Worm (Caenorhabditis elegans) whole organism, dauer: Measurements from ENCODE around the gene wbp-11.

Experiments
- unc-62 ChIP-seq: sonication (generic microtip); optimal IDR thresholded peaks from 2 replicates; lab custom pipeline; 2017; ENCODE audit warnings: missing biosample characterization, missing genetic modification reagents, missing genetic modification characterization

Gene wbp-11

ce11 chrII:10204428-10205049 lies 31.8 kb downstream of the wbp-11 start:
- no peak for TF ChIP-seq unc-62 (GFP tag; lab: Kevin White, UChicago)

- TF ChIP-seq unc-62 (GFP tag; lab: Kevin White, UChicago), result no peak
Measured at ce11 chrII:10206425-10206824, 33.7 kb downstream of the wbp-11 start, which contains the start of gene T01E8.1. T01E8.1 (plus strand) TSS chrII:10206725.

- TF ChIP-seq unc-62 (GFP tag; lab: Kevin White, UChicago), result no peak
Measured at ce11 chrII:10218171-10218570, 45.4 kb downstream of the wbp-11 start, which contains the start of gene ref-1. ref-1 (plus strand) TSS chrII:10218471.

- TF ChIP-seq unc-62 (GFP tag; lab: Kevin White, UChicago), result no peak
Measured at ce11 chrII:10220631-10221030, 47.9 kb downstream of the wbp-11 start.

DNA sequence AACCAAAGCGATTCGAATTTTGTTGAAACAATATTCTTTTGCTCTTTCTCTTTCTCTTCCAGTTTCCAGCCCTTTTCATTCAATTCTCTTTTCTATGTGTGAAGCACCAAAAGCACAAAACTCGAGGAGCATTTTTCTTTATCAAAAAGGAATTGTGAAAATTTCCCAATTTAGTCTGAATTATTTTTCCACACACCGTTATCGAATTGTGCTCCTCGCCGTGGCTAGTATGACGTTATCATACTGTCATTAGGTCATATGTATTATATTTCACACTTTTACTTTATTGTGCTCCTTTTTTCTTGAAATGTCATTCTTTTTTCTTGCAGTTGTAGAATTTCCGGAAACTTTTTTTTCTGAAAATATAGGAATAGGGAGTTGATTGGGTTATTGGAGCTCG lies 48.9 kb downstream of the wbp-11 start:
- TF ChIP-seq unc-62 (GFP tag; lab: Kevin White, UChicago), result no peak

ce11 chrII:10222577-10222976 lies 49.9 kb downstream of the wbp-11 start, which contains the start of gene plc-3:
plc-3 (plus strand) TSS chrII:10222877.
- TF ChIP-seq unc-62 (GFP tag; lab: Kevin White, UChicago), result no peak
